Fruit fly (Drosophila melanogaster): ENCODE measurements around the gene Mdr65.
A peak's percentile ranks its signal among the peaks of the same experiment; 100 is the strongest.

Gene Mdr65

DNA sequence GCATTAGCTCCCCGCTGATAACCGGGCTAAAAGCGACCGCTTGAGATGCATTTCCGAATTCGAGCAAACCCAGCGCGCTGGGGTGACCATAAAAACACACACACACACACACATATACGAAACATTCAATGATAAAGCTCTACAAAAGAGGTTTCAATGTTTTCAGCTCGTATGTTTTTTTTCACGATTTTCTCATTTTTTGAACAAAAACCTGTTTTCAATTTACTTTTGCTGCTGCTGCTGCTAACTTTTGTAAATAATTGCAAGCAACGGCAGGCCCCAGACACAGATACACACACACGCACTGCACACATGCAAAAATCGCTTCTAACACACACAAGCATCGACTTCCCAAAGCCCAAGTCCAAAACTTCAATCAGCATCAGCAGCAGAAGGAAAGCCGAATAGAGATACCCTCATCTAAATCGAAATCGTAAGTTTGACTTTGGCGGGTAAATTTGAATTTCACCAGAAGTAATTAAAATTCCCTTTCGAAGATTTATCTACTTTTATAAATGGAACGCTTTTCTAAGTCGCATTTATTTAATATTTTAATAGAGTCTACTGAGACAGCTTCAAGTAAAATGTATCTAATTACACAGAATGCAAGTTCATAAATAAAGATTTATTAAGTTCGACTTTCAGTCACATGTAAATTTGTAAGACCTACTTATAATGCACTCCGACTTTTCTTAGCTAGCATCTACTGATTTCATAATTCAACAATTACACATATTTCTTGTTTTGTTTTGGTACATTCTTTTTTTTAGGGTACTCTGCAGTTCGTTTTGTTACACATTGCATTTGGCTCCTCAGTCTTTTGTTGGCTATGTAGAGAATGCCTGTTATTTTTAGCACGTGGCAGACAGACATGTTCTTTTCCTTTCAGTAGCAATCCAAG lies 3.9 kb upstream of the Mdr65 start (continued):
- TF ChIP-seq CG32006 (GFP tag; optimal IDR thresholded peaks at IDR 0.05) (peak; percentile 56), fd59A (GFP tag; optimal IDR thresholded peaks at IDR 0.05) (no peak), Blimp-1 (GFP tag; optimal IDR thresholded peaks at IDR 0.05) (peak; percentile 35), Eip75B (GFP tag; optimal IDR thresholded peaks at IDR 0.05) (peak; percentile 0), Sox15 (GFP tag; optimal IDR thresholded peaks at IDR 0.05) (no peak), lz (GFP tag; optimal IDR thresholded peaks at IDR 0.05) (peak; percentile 36), Hr4 (GFP tag; optimal IDR thresholded peaks at IDR 0.05) (peak; percentile 49), Hr38 (GFP tag; optimal IDR thresholded peaks at IDR 0.05) (no peak), Lpt (GFP tag; optimal IDR thresholded peaks at IDR 0.05) (peak; percentile 20), Met (GFP tag; optimal IDR thresholded peaks at IDR 0.05) (peak; percentile 67), spab (GFP tag; optimal IDR thresholded peaks at IDR 0.05) (no peak), CG8119 (GFP tag; IDR thresholded peaks at IDR 0.05) (peak; percentile 69; the same call in 2 of the 3 replicates), Hr39 (GFP tag; optimal IDR thresholded peaks at IDR 0.05) (peak; percentile 41), CG31627 (GFP tag; optimal IDR thresholded peaks at IDR 0.05) (peak; percentile 40), CG6276 (GFP tag; optimal IDR thresholded peaks at IDR 0.05) (peak; percentile 64), CG6163 (GFP tag; IDR thresholded peaks at IDR 0.05) (peak; percentile 59; the same call in 2 of the 3 replicates), CG1621 (tag; optimal IDR thresholded peaks at IDR 0.05) (no peak), CG10631 (GFP tag; optimal IDR thresholded peaks at IDR 0.05) (no peak), CG10669 (GFP tag; optimal IDR thresholded peaks at IDR 0.05) (no peak), CG6792 (GFP tag; optimal IDR thresholded peaks at IDR 0.05) (no peak), CG8319 (GFP tag; optimal IDR thresholded peaks at IDR 0.05) (no peak), CG3032 (tag; optimal IDR thresholded peaks at IDR 0.05) (no peak), topi (GFP tag; optimal IDR thresholded peaks at IDR 0.05) (peak; percentile 51), Ets21C (GFP tag; optimal IDR thresholded peaks at IDR 0.05) (no peak), CG16779 (tag; optimal IDR thresholded peaks at IDR 0.05) (no peak), CG4318 (GFP tag; optimal IDR thresholded peaks at IDR 0.05) (peak; percentile 31), fkh (GFP tag; optimal IDR thresholded peaks at IDR 0.05) (no peak), Eip78C (GFP tag) (peak; percentile 76)

DNA sequence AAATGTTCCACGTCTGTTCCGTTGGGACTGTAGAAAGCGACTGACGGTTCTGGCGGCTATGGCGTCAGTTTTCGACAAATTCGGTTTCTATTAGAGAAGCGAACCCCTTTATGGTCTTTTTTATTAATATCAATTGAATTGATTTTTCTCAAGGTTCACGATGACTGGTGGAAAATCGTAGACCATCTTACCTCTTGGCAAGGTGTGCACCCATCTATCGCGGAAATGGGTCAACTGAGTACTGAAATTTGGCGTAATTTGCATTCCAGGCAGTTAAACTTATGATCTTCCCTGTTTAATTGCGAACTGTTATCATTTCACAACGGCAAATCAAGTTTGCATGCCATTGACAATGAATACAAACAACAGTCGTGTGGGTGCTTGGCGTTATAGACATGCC lies 5.6 kb downstream of the Mdr65 start, which contains the start of gene CG10226:
CG10226 (minus strand) TSS at position 101 of the 400 bp plus-strand sequence.
- no peak for TF ChIP-seq svp (GFP tag)
- no peak for TF ChIP-seq CG11762 (GFP tag; optimal IDR thresholded peaks at IDR 0.05; ENCODE audit: insufficient read depth)
- no peak for TF ChIP-seq cyc (GFP tag; optimal IDR thresholded peaks at IDR 0.05)
- TF ChIP-seq CG8119 (GFP tag; IDR thresholded peaks at IDR 0.05), result no peak
- no peak for TF ChIP-seq lz (GFP tag; optimal IDR thresholded peaks at IDR 0.05)
- no peak for TF ChIP-seq Hr4 (GFP tag; optimal IDR thresholded peaks at IDR 0.05)
- TF ChIP-seq acj6 (GFP tag; optimal IDR thresholded peaks at IDR 0.05), result no peak
- no peak for TF ChIP-seq fd85E (GFP tag; optimal IDR thresholded peaks at IDR 0.05)
- TF ChIP-seq Gug (GFP tag; IDR thresholded peaks at IDR 0.05), result no peak
- TF ChIP-seq Met (GFP tag; optimal IDR thresholded peaks at IDR 0.05), result no peak
- no peak for TF ChIP-seq CG7368 (GFP tag; optimal IDR thresholded peaks at IDR 0.05)
- TF ChIP-seq net (GFP tag; optimal IDR thresholded peaks at IDR 0.05), result no peak
- TF ChIP-seq Hr38 (GFP tag; optimal IDR thresholded peaks at IDR 0.05), result no peak
- TF ChIP-seq Eip78C (GFP tag), result no peak
- TF ChIP-seq pdm3 (GFP tag; optimal IDR thresholded peaks at IDR 0.05), result no peak
- TF ChIP-seq Eip75B (GFP tag; optimal IDR thresholded peaks at IDR 0.05), result no peak
- no peak for TF ChIP-seq dsx (GFP tag; optimal IDR thresholded peaks at IDR 0.05; ENCODE audit: poor library complexity, severe bottlenecking)
- no peak for TF ChIP-seq Sox102F (GFP tag; optimal IDR thresholded peaks at IDR 0.05)
- TF ChIP-seq CG15336 (GFP tag; IDR thresholded peaks at IDR 0.05), result no peak
- TF ChIP-seq CG1621 (tag; optimal IDR thresholded peaks at IDR 0.05), result no peak

Data from whole organism, prepupa.